Worm (Caenorhabditis elegans): ENCODE measurements around the gene grl-6.

DNA sequence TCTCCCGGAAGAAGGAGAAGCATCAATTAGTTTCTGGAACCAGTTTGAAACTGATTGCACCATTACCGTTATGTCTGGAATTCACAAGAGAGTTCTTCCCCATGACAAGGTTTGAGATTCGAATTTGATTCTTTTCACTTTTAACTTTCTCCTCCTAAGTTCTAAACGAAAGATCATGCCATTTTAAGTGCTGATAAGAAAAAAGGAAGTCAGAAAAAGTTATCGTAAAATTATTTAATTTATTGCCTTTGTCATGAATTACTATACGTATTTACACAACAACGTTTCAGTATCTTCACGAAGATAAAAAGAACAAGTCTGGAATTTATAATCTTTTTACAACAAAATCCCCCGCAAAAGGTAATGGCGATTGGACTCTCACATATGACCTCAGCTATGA lies 9.4 kb upstream of the grl-6 start:
- TF ChIP-seq hlh-1 (tag; optimal IDR thresholded peaks at IDR 0.05) = no peak
- TF ChIP-seq nhr-12 (tag; optimal IDR thresholded peaks at IDR 0.05) = no peak
- TF ChIP-seq ces-1 (GFP tag; optimal IDR thresholded peaks at IDR 0.05) = no peak
- no peak for TF ChIP-seq lin-13 (tag; optimal IDR thresholded peaks at IDR 0.05)
- no peak for TF ChIP-seq pha-4 (tag; optimal IDR thresholded peaks at IDR 0.05)
- no peak for TF ChIP-seq elt-3 (tag; optimal IDR thresholded peaks at IDR 0.05)
- no peak for TF ChIP-seq zip-8 (tag; optimal IDR thresholded peaks at IDR 0.05)
- no peak for TF ChIP-seq unc-39 (tag; optimal IDR thresholded peaks at IDR 0.05)
- no peak for TF ChIP-seq unc-62 (GFP tag; optimal IDR thresholded peaks at IDR 0.05)
- no peak for TF ChIP-seq ztf-11 (tag; optimal IDR thresholded peaks at IDR 0.05)

All from whole organism, mixed stage, embryonic.